Fruit fly (Drosophila melanogaster): ENCODE results near the gene ome.

The ome gene

DNA sequence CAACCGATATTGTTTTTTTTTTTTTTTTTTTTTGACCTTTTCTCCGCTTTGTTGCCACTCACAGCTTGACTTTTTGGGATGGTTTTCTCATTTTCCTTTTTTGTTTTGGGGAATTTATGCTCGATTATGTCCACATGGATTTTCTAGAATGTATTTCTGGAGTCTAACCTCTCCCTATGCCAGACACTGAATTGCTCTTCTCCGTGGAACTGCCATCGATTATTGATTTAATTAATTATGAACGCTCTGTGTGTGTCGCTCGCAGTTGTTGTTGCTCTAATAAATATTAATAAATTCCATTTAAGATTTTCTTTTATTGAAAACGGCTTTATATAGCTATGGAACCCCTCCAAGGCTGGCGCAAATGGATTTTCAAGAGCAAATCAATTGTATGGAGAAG, 17.0 kb upstream of the ome start:
- TF ChIP-seq pan (optimal IDR thresholded peaks at IDR 0.05), result no peak
- TF ChIP-seq usp (GFP tag; optimal IDR thresholded peaks at IDR 0.05), result no peak
- TF ChIP-seq psq (optimal IDR thresholded peaks at IDR 0.05), result no peak
- TF ChIP-seq CG8478 (optimal IDR thresholded peaks at IDR 0.05), result no peak
- TF ChIP-seq EcR (GFP tag; optimal IDR thresholded peaks at IDR 0.05), result no peak
- no peak for TF ChIP-seq Dll (optimal IDR thresholded peaks at IDR 0.05)

DNA sequence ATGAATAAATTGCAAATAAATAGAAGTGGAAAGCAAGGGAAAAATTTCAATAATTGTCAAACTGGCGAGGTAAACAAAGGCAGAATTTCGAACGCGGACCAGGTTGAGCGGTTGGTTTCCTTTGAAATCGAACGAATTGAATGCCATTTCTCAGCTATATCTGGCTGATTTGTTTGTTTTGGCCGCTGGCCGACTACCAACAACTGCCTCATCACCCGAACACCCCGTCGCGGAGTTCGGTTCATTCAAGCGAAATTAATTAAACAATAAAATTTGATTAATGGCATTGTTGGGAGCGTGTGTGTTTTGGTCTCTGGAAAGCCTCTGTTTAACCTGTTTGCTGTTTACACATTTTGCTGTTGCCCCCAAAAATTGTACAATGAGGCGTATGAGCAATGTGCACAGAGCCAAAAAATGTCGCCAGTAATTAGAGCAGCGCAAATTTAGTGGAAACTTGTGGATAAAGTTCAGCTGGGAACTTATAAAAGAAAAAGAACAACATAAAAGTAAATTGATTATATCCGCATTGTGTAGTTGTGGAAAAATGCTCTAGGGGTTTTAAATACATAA, 15.1 kb upstream of the ome start:
- no peak for TF ChIP-seq pan (optimal IDR thresholded peaks at IDR 0.05)

dm6 chr3L:14659954-14660907, 12.4 kb upstream of the ome start:
- peak in 1 of 2 experiments; percentile 6 for TF ChIP-seq EcR (GFP tag; optimal IDR thresholded peaks at IDR 0.05)
- no peak for TF ChIP-seq Dll (optimal IDR thresholded peaks at IDR 0.05)
- no peak for TF ChIP-seq pan (optimal IDR thresholded peaks at IDR 0.05)
- no peak for TF ChIP-seq usp (GFP tag; optimal IDR thresholded peaks at IDR 0.05)
- TF ChIP-seq CG8478 (optimal IDR thresholded peaks at IDR 0.05), result no peak
- TF ChIP-seq psq (optimal IDR thresholded peaks at IDR 0.05), result no peak

DNA sequence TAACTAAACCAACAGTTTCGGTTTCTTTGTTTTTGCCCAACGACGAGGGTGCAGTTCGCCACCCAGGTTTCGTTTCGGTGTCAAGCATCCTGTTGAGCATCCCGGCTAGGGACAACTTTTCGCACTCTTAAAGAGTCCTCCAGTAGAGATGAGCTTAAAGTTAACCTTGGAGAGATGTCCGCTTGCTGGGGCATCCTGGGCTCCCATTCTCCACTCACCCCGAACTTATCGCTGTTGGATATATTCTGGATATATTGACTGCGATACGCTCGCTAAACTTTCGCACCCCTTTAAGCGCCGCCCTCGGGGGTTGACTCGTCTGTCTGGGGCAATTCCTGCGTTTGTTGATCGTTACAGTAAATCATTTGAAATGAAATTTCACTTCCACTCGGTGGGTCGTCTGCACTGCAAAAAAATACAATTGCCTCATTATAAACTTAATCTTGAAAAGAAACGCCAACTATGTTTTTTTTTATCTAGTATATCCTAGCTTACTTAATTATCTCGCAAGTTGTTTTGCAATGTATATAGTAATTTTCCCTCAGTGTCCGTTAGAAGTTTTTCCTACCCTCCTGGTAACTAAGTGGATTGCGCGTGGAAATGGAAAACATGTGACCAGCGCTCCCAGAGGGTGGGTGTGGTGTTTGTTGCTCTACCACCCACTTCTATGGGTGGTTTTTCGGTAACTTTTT, 10.9 kb upstream of the ome start:
- TF ChIP-seq EcR (GFP tag; optimal IDR thresholded peaks at IDR 0.05) (no peak), usp (GFP tag; optimal IDR thresholded peaks at IDR 0.05) (no peak), psq (optimal IDR thresholded peaks at IDR 0.05) (no peak), CG8478 (optimal IDR thresholded peaks at IDR 0.05) (no peak), pan (optimal IDR thresholded peaks at IDR 0.05) (no peak), Dll (optimal IDR thresholded peaks at IDR 0.05) (no peak)

DNA sequence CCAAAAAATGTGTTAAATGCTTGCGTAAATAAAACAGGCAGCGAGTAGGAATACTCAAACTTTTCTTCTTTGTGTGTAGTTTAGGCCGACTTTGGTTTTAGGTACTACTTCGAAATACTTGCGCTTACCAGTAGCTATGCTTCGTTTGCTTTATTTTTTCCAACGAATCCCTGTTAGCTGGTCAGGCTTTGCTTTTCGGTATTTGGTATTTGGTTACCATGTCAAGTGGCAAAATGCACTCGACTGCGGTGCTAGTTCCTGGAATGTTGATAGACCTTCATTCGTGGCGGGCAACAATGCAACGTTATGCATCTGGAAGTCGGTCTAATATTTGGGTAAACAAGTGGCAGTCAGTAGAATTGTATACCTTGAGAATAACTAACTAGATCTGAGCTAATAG, 8.9 kb upstream of the ome start:
- TF ChIP-seq psq (optimal IDR thresholded peaks at IDR 0.05) (no peak), pan (optimal IDR thresholded peaks at IDR 0.05) (no peak), Dll (optimal IDR thresholded peaks at IDR 0.05) (no peak), CG8478 (optimal IDR thresholded peaks at IDR 0.05) (no peak), usp (GFP tag; optimal IDR thresholded peaks at IDR 0.05) (no peak), EcR (GFP tag; optimal IDR thresholded peaks at IDR 0.05) (no peak)

DNA sequence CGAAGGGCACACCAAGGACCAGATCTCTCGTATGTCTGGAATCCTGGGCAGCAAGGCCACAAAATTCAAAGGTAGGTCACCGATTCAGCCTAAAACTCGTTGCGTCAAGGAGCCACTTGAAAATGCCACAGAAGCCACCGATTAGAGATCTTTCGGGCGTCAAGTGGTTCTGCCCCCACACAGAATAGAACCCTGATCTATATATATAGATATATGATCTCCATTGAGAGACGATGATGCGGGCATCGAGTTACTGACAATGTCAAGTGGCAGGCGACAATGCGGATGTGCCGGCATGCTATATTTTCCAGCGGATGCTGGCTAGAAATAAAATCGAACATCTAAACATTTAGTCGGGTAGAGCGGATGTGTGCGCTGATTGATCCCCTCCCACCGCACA, 8.2 kb upstream of the ome start:
- TF ChIP-seq EcR (GFP tag; optimal IDR thresholded peaks at IDR 0.05), result no peak
- no peak for TF ChIP-seq Dll (optimal IDR thresholded peaks at IDR 0.05)
- no peak for TF ChIP-seq pan (optimal IDR thresholded peaks at IDR 0.05)
- TF ChIP-seq CG8478 (optimal IDR thresholded peaks at IDR 0.05), result no peak
- TF ChIP-seq usp (GFP tag; optimal IDR thresholded peaks at IDR 0.05), result no peak
- no peak for TF ChIP-seq psq (optimal IDR thresholded peaks at IDR 0.05)

DNA sequence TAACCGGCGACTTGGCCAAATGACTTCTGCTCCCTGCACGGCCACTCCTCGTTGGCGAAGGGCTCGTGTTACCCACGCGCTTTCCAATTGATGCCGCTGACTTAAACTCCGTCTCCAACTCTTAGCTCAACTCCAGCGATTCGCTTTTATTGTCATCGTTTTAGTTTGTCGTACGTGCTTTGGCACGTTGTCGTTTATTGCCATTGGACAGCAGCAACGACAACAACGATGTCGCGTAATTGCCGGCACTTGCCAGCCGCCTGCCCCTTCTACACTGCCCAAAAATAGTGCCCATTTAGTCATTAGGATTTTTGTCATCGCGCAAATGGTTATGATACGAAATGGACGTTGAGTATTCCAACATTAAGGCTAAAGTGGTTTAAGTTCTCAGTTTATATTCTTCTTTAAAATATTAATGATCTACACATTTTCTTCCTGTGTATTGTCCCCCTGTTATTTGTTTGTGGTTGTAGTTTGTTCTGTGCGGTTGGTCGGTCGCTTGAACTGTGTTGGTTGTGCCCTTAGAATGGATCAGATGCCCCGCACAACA, 6.8 kb upstream of the ome start:
- TF ChIP-seq psq (optimal IDR thresholded peaks at IDR 0.05) (no peak), pan (optimal IDR thresholded peaks at IDR 0.05) (no peak), usp (GFP tag; optimal IDR thresholded peaks at IDR 0.05) (no peak), EcR (GFP tag; optimal IDR thresholded peaks at IDR 0.05) (no peak), Dll (optimal IDR thresholded peaks at IDR 0.05) (no peak), CG8478 (optimal IDR thresholded peaks at IDR 0.05) (no peak)

- no peak for TF ChIP-seq usp (GFP tag; optimal IDR thresholded peaks at IDR 0.05)
- no peak for TF ChIP-seq psq (optimal IDR thresholded peaks at IDR 0.05)
- TF ChIP-seq CG8478 (optimal IDR thresholded peaks at IDR 0.05), result no peak
- TF ChIP-seq EcR (GFP tag; optimal IDR thresholded peaks at IDR 0.05), result no peak
- no peak for TF ChIP-seq Dll (optimal IDR thresholded peaks at IDR 0.05)
- no peak for TF ChIP-seq pan (optimal IDR thresholded peaks at IDR 0.05)
Observed at dm6 chr3L:14668638-14669037, 4.0 kb upstream of the ome start.

DNA sequence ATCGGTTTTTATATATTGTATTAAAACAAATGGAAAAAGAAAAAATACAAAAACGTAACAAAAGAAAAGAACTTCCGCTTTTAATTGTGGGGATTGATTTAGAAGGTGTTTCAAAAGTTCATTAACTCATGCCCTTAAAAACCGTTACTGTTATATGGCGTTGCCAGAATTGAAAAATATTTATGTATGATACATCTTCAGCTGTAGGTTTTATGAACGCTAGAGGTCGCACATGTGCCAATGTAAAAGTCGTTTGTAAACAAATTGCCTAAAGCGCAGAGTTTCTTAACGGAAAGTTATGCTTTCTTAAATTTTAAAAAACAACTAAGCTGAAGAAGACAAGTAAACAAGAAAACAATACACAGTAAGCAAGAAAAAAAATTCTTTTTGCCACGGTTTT, 1.1 kb upstream of the ome start:
- TF ChIP-seq EcR (GFP tag; optimal IDR thresholded peaks at IDR 0.05) (peak in 1 of 2 experiments; percentile 13), Dll (optimal IDR thresholded peaks at IDR 0.05) (no peak)

- TF ChIP-seq EcR (GFP tag; optimal IDR thresholded peaks at IDR 0.05) (no peak), pan (optimal IDR thresholded peaks at IDR 0.05) (no peak), usp (GFP tag; optimal IDR thresholded peaks at IDR 0.05) (no peak), Dll (optimal IDR thresholded peaks at IDR 0.05) (no peak)
Observed at dm6 chr3L:14673740-14674463, 1.3 kb downstream of the ome start.

DNA sequence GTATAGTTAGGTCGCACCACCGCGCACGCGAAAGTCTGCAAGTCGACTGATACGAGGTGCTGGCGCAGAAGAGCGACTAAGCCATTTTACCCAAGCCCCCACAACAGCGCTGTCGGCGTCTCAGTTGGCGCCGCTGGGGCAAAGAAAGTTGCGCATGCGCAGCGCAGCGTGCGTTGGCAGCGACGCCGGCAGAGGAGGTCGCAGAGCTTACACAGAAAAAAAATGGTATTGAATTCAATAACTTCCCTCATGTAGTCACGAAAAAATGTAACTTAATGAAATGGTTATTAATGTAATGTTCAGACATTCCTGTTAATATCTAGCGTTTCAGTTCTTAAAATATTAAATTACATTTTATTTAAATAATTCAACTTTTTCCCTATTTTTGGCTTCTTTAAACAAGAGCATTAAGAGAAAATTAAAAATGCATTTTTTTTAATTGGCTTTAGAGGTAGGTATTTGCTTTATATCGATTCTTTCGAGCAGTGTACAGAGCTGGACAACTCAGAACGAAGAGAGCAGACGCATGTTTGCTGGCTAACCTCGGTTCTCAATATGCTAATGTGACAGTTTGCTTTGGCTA, 5.5 kb downstream of the ome start, which contains the start of gene CG4914:
Gene CG4914, minus strand, starts transcription at position 51 of the 583 bp plus-strand sequence.
- TF ChIP-seq usp (GFP tag; optimal IDR thresholded peaks at IDR 0.05), result no peak
- TF ChIP-seq psq (optimal IDR thresholded peaks at IDR 0.05), result no peak
- TF ChIP-seq CG8478 (optimal IDR thresholded peaks at IDR 0.05), result no peak
- TF ChIP-seq pan (optimal IDR thresholded peaks at IDR 0.05), result no peak
- no peak for TF ChIP-seq Dll (optimal IDR thresholded peaks at IDR 0.05)
- TF ChIP-seq EcR (GFP tag; optimal IDR thresholded peaks at IDR 0.05), result no peak
